Worm (Caenorhabditis elegans): Measurements from ENCODE around the gene mks-1.
A peak's percentile ranks its signal among the peaks of the same experiment; 100 is the strongest.

mks-1 gene

DNA sequence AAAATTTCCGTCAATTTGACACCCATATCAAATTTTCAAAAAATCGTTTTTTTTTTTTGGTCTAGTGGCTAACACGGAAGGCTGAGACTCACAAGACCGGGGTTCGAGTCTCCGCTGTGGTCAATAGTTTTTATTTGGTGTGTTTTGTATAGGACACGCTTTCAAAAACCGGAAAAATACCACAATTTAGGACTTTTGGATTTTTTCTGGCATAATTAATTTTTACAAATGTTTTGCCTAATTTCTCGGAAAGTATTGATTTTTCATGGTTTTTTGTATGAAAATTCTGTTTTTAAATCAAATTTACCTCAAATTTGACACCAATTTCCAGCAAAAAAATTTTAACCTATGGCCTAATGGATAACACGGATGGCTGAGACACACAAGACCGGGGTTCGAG lies at the start of gene mks-1:
TSS of gene mks-1 (plus strand) at position 301 of the 400 bp plus-strand sequence.
- TF ChIP-seq nhr-77 (tag; optimal IDR thresholded peaks at IDR 0.05) (no peak), ceh-44 (GFP tag; IDR thresholded peaks at IDR 0.05) (no peak), ceh-32 (tag; optimal IDR thresholded peaks at IDR 0.05; ENCODE audit: poor library complexity) (no peak), unc-62 (GFP tag; optimal IDR thresholded peaks at IDR 0.05 in 1 of 2) (no peak), unc-62 (tag; optimal IDR thresholded peaks at IDR 0.05) (no peak), ZK546.5 (tag; optimal IDR thresholded peaks at IDR 0.05) (no peak), madf-9 (GFP tag; conservative IDR thresholded peaks at IDR 0.05) (no peak), pqm-1 (tag; optimal IDR thresholded peaks at IDR 0.05) (no peak), egl-43 (GFP tag; IDR thresholded peaks at IDR 0.05) (no peak), nhr-25 (tag; optimal IDR thresholded peaks at IDR 0.05; ENCODE audit: borderline replicate concordance, insufficient read depth) (no peak), nhr-102 (tag; optimal IDR thresholded peaks at IDR 0.05) (no peak), mdl-1 (tag; optimal IDR thresholded peaks at IDR 0.05) (no peak), D1046.2 (GFP tag; IDR thresholded peaks at IDR 0.05) (no peak), zfp-3 (GFP tag; conservative IDR thresholded peaks at IDR 0.05) (no peak), F37D6.2 (tag; optimal IDR thresholded peaks at IDR 0.05) (no peak), php-3 (GFP tag; IDR thresholded peaks at IDR 0.05) (no peak), lsy-2 (tag; optimal IDR thresholded peaks at IDR 0.05) (no peak), mep-1 (tag; optimal IDR thresholded peaks at IDR 0.05) (no peak), dmd-8 (GFP tag; IDR thresholded peaks at IDR 0.05) (no peak), unc-39 (tag; optimal IDR thresholded peaks at IDR 0.05) (no peak)

DNA sequence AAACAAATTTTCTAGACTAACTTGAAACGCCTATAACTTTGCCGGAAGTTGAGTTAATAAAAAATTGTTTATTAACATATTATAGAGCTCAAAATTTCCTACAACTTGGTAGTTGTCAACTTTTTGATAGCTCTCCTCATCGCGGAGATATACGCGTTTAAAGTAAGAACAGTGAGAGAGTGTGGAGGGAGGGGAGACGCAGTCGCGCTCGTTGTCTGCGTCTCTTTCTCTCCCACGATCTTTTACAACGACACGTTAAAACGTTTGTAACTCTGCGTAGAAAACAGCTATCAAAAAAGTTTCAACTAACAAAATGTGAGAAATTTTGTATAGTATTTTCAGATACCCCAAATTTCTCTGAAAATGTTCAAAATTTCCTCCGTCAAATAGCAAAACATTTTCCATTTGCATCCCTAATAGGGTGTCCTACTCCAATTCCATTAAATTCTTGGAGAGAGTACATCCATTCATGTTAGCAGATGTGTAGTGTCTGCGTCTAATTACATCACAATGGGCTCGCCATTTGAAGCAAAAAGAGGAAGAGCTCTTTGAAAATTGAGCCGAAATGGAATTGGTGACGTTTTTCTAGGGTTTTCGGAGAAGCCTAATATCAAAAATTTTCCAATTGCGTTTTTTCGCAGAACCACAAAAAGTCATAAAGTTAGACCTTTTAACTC lies 49.6 kb upstream of the mks-1 start:
- TF ChIP-seq spr-1 (tag; optimal IDR thresholded peaks at IDR 0.05) (no peak), unc-62 (GFP tag; optimal IDR thresholded peaks at IDR 0.05 in 1 of 2) (peak in 1 of 2 experiments; percentile 80), unc-62 (tag; optimal IDR thresholded peaks at IDR 0.05) (no peak), unc-39 (tag; optimal IDR thresholded peaks at IDR 0.05) (no peak), nhr-41 (GFP tag; IDR thresholded peaks at IDR 0.05) (no peak), mxl-3 (GFP tag; optimal IDR thresholded peaks at IDR 0.05) (no peak), aha-1 (tag) (peak; percentile 39), lim-7 (GFP tag; IDR thresholded peaks at IDR 0.05) (no peak), dmd-6 (GFP tag; IDR thresholded peaks at IDR 0.05) (no peak), attf-4 (tag; optimal IDR thresholded peaks at IDR 0.05) (no peak), gei-8 (GFP tag; optimal IDR thresholded peaks at IDR 0.05) (no peak), ama-1 (optimal IDR thresholded peaks at IDR 0.05) (no peak)

DNA sequence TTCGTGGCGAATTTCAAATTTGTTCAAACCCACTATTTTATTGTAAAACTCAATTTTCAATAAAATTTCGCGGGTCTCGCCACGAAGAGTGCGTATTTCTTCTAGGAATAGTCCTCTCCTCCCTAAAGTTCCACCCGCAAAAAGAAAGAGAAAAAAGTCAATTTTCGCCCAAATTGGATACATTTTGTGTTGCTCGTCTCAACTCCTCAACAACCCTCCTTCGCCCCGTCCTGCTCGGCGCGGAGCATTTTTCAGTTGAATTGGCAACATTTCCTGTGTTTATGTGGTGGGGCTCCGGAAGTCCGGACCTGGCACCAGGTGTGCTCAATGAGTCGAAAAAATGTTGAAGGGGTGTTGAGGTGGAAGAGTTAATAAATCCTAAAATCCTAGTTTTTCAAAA lies 48.0 kb upstream of the mks-1 start:
- TF ChIP-seq egl-43 (GFP tag; IDR thresholded peaks at IDR 0.05), result 0 out of 2 replicates have a peak, but pooled peaks have one; percentile 5
- TF ChIP-seq arid-1 (GFP tag; conservative IDR thresholded peaks at IDR 0.05), result no peak

DNA sequence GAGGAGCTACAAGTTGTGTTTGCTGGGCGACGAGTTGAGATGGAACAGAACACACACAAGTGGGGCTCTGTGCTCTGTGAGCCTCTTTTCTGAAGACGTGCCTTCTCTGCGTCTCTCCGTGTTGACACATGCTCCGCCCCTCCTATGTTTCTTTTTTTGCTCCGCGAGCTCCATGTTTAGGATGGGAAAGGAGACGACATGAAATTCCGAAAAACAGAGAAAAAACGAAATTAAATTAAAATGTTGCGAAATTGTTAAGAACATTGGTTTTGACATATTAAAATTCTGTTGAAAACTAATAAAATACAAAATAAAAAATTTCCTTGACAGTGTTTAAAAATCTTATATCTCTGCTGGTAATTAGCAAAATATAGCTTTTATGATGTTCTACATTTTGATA lies 46.9 kb upstream of the mks-1 start, which contains the start of gene mec-12:
TSS of gene mec-12 (minus strand) at position 91 of the 400 bp plus-strand sequence.
- no peak for TF ChIP-seq lin-15B (tag; optimal IDR thresholded peaks at IDR 0.05)
- peak; percentile 66 for TF ChIP-seq aha-1 (tag)
- TF ChIP-seq tag-97 (GFP tag; IDR thresholded peaks at IDR 0.05), result no peak
- TF ChIP-seq lsy-2 (tag; optimal IDR thresholded peaks at IDR 0.05), result peak in 1 of 2 experiments; percentile 20
- TF ChIP-seq lir-3 (tag; optimal IDR thresholded peaks at IDR 0.05), result no peak
- TF ChIP-seq ctbp-1 (GFP tag; IDR thresholded peaks at IDR 0.05), result 0 out of 2 replicates have a peak, but pooled peaks have one; percentile 29
- TF ChIP-seq nhr-102 (tag; optimal IDR thresholded peaks at IDR 0.05), result no peak
- no peak for TF ChIP-seq daf-16 (GFP tag; optimal IDR thresholded peaks at IDR 0.05)
- TF ChIP-seq daf-16 (tag; optimal IDR thresholded peaks at IDR 0.05), result no peak
- TF ChIP-seq mep-1 (tag; optimal IDR thresholded peaks at IDR 0.05), result peak; percentile 43
- no peak for TF ChIP-seq nhr-237 (tag; optimal IDR thresholded peaks at IDR 0.05)

Measured in whole organism, L4 larva.